Worm (Caenorhabditis elegans) whole organism, L3 larva: ENCODE results near the gene ears-2.

Source experiments
- ceh-82 ChIP-seq: fragments of 150-350 bp; optimal IDR thresholded peaks from 2 replicates; lab custom pipeline; 2014; ENCODE audit warnings: missing biosample characterization, missing genetic modification characterization
- elt-3 ChIP-seq, 3 experiments: fragments of 150-350 bp in 1 of 3; sonication (generic microtip) in 2 of 3; optimal IDR thresholded peaks; 2 replicates in 2 of 3; 4 replicates in 1 of 3; lab custom pipeline; 2014 to 2017; ENCODE audit warnings: missing biosample characterization in 3 of 3, missing genetic modification characterization in 3 of 3
- fos-1 ChIP-seq: fragments of 150-350 bp; optimal IDR thresholded peaks from 2 replicates; lab custom pipeline; 2014; ENCODE audit warnings: missing biosample characterization, missing genetic modification characterization
- nfya-1 ChIP-seq: sonication (generic microtip); optimal IDR thresholded peaks from 2 replicates; lab custom pipeline; 2017; ENCODE audit warnings: missing genetic modification characterization, mild to moderate bottlenecking, missing compliant biosample characterization, antibody characterized with exemption, moderate library complexity; ENCODE audit not compliant: insufficient read depth
- nhr-23 ChIP-seq: fragments of 150-350 bp; optimal IDR thresholded peaks from 2 replicates; lab custom pipeline; 2014; ENCODE audit warnings: missing biosample characterization, missing genetic modification reagents, missing genetic modification characterization
- nhr-28 ChIP-seq: fragments of 150-350 bp; optimal IDR thresholded peaks from 2 replicates; lab custom pipeline; 2014; ENCODE audit warnings: missing biosample characterization, missing genetic modification characterization
- nhr-76 ChIP-seq: fragments of 150-350 bp; sonication (generic microtip); optimal IDR thresholded peaks from 5 replicates; lab custom pipeline; 2014; ENCODE audit warnings: missing biosample characterization, missing genetic modification characterization
- nhr-77 ChIP-seq: fragments of 150-350 bp; optimal IDR thresholded peaks from 2 replicates; lab custom pipeline; 2014; ENCODE audit warnings: missing biosample characterization, missing genetic modification characterization
- pha-4 ChIP-seq: fragments of 150-350 bp; optimal IDR thresholded peaks from 2 replicates; lab custom pipeline; 2014; ENCODE audit warnings: missing biosample characterization, missing genetic modification reagents, missing genetic modification characterization
- skn-1 ChIP-seq: fragments of 150-350 bp; optimal IDR thresholded peaks from 2 replicates; lab custom pipeline; 2014; ENCODE audit warnings: missing biosample characterization, missing genetic modification characterization
- unc-62 ChIP-seq: fragments of 150-350 bp; sonication (generic microtip); optimal IDR thresholded peaks from 4 replicates; lab custom pipeline; 2014; ENCODE audit warnings: missing biosample characterization, missing genetic modification reagents, missing genetic modification characterization
- zag-1 ChIP-seq: fragments of 150-350 bp; optimal IDR thresholded peaks from 2 replicates; lab custom pipeline; 2014; ENCODE audit warnings: missing biosample characterization, missing genetic modification characterization
- ztf-11 ChIP-seq: fragments of 150-350 bp; optimal IDR thresholded peaks from 2 replicates; lab custom pipeline; 2014; ENCODE audit warnings: missing biosample characterization, missing genetic modification characterization

- TF ChIP-seq skn-1 (tag; lab: Kevin White, UChicago) (no peak), nhr-77 (tag; lab: Kevin White, UChicago) (no peak), nhr-28 (tag; lab: Kevin White, UChicago) (no peak), nfya-1 (no peak), elt-3 (tag; optimal IDR thresholded peaks at IDR 0.05; lab: Kevin White, UChicago) (no peak), ztf-11 (tag; lab: Kevin White, UChicago) (no peak), nhr-76 (tag; lab: Kevin White, UChicago) (no peak), ceh-82 (tag; lab: Kevin White, UChicago) (no peak), unc-62 (GFP tag; lab: Kevin White, UChicago) (no peak), nhr-23 (tag; lab: Kevin White, UChicago) (no peak), zag-1 (tag; lab: Kevin White, UChicago) (no peak), fos-1 (tag; lab: Kevin White, UChicago) (no peak), pha-4 (tag; lab: Kevin White, UChicago) (no peak)
Observed at ce11 chrIV:438384-438783, 48.1 kb upstream of the ears-2 start.
